Fruit fly (Drosophila melanogaster): ENCODE data around the gene kar.

DNA sequence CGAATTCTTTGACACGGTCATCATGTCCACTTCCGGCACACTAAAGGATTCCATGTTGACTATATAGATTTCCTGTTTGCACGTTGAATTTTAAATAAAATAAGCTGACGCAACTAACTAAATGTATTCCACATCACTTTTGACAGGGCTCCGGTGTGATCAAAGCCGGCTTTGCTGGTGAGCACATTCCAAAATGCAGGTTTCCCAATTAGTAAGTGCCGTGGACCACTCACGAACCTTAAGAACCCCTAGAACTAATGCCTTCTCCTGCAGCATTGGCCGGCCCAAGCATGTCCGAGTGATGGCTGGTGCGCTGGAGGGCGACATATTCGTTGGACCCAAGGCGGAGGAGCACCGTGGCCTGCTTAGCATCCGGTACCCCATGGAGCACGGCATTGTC, 3.3 kb upstream of the kar start, which contains the start of gene CG31347:
- no peak for TF ChIP-seq psq (optimal IDR thresholded peaks at IDR 0.05)
- no peak for TF ChIP-seq Dll (optimal IDR thresholded peaks at IDR 0.05)
